Worm (Caenorhabditis elegans) whole organism, L2 larva: ENCODE data around the gene srbc-21.

Source experiments
- C34F6.9 ChIP-seq: fragments of 150-350 bp; optimal IDR thresholded peaks from 2 replicates; lab custom pipeline; 2014; ENCODE audit warnings: missing biosample characterization, missing genetic modification characterization
- F13H6.1 ChIP-seq: sonication (generic microtip); optimal IDR thresholded peaks from 2 replicates; lab custom pipeline; 2016; ENCODE audit warnings: missing genetic modification characterization, missing compliant biosample characterization
- R02D3.7 ChIP-seq: fragments of 150-350 bp; optimal IDR thresholded peaks from 2 replicates; lab custom pipeline; 2014; ENCODE audit warnings: missing biosample characterization, missing genetic modification characterization
- ZK546.5 ChIP-seq: sonication (generic microtip); optimal IDR thresholded peaks from 2 replicates; lab custom pipeline; 2017; ENCODE audit warnings: missing biosample characterization, missing genetic modification characterization
- aly-2 ChIP-seq: fragments of 150-350 bp; optimal IDR thresholded peaks from 2 replicates; lab custom pipeline; 2014; ENCODE audit warnings: missing biosample characterization, missing genetic modification characterization
- ama-1 ChIP-seq: fragments of 150-350 bp; optimal IDR thresholded peaks from 2 replicates; lab custom pipeline; 2018; ENCODE audit warnings: inconsistent platforms
- ceh-16 ChIP-seq: fragments of 150-350 bp; optimal IDR thresholded peaks from 2 replicates; lab custom pipeline; 2014; ENCODE audit warnings: missing biosample characterization, missing genetic modification characterization
- ceh-82 ChIP-seq: fragments of 150-350 bp; optimal IDR thresholded peaks from 2 replicates; lab custom pipeline; 2014; ENCODE audit warnings: missing biosample characterization, missing genetic modification characterization
- crh-2 ChIP-seq: sonication (generic microtip); optimal IDR thresholded peaks from 2 replicates; lab custom pipeline; 2017; ENCODE audit warnings: missing biosample characterization, missing genetic modification characterization
- dmd-4 ChIP-seq: sonication (generic microtip); optimal IDR thresholded peaks from 2 replicates; lab custom pipeline; 2017; ENCODE audit warnings: missing biosample characterization, missing genetic modification characterization
- egl-27 ChIP-seq: sonication (generic microtip); optimal IDR thresholded peaks from 3 replicates; lab custom pipeline; 2017; ENCODE audit warnings: missing biosample characterization, missing genetic modification reagents, missing genetic modification characterization
- elt-1 ChIP-seq: fragments of 150-350 bp; optimal IDR thresholded peaks from 2 replicates; lab custom pipeline; 2014; ENCODE audit warnings: missing biosample characterization, missing genetic modification characterization
- elt-3 ChIP-seq: sonication (generic microtip); optimal IDR thresholded peaks from 2 replicates; lab custom pipeline; 2017; ENCODE audit warnings: missing biosample characterization, missing genetic modification characterization
- fos-1 ChIP-seq: fragments of 150-350 bp; optimal IDR thresholded peaks from 2 replicates; lab custom pipeline; 2014; ENCODE audit warnings: missing biosample characterization, missing genetic modification characterization
- gmeb-1 ChIP-seq: fragments of 150-350 bp; optimal IDR thresholded peaks from 2 replicates; lab custom pipeline; 2014; ENCODE audit warnings: missing biosample characterization, missing genetic modification characterization
- lin-13 ChIP-seq: fragments of 150-350 bp; optimal IDR thresholded peaks from 2 replicates; lab custom pipeline; 2014; ENCODE audit warnings: missing biosample characterization, missing genetic modification reagents, missing genetic modification characterization
- lin-39 ChIP-seq: fragments of 150-350 bp; optimal IDR thresholded peaks from 2 replicates; lab custom pipeline; 2014; ENCODE audit warnings: missing biosample characterization, missing genetic modification reagents, missing genetic modification characterization
- mab-5 ChIP-seq: fragments of 150-350 bp; optimal IDR thresholded peaks from 2 replicates; lab custom pipeline; 2014; ENCODE audit warnings: missing biosample characterization, missing genetic modification characterization
- mbf-1 ChIP-seq: sonication (generic microtip); optimal IDR thresholded peaks from 2 replicates; lab custom pipeline; 2017; ENCODE audit warnings: missing biosample characterization, missing genetic modification characterization
- mdl-1 ChIP-seq, 2 experiments: fragments of 150-350 bp in 1 of 2; sonication (generic microtip) in 1 of 2; optimal IDR thresholded peaks; 2 replicates each; lab custom pipeline; 2017; ENCODE audit warnings: missing biosample characterization in 2 of 2, missing genetic modification characterization in 2 of 2
- nhr-10 ChIP-seq: sonication (generic microtip); optimal IDR thresholded peaks from 2 replicates; lab custom pipeline; 2017; ENCODE audit warnings: missing biosample characterization, missing genetic modification characterization
- nhr-129 ChIP-seq: fragments of 150-350 bp; optimal IDR thresholded peaks from 2 replicates; lab custom pipeline; 2014; ENCODE audit warnings: missing biosample characterization, missing genetic modification characterization
- nhr-23 ChIP-seq: fragments of 150-350 bp; optimal IDR thresholded peaks from 2 replicates; lab custom pipeline; 2014; ENCODE audit warnings: missing biosample characterization, missing genetic modification reagents, missing genetic modification characterization
- nhr-25 ChIP-seq: fragments of 150-350 bp; sonication (generic microtip); optimal IDR thresholded peaks from 3 replicates; lab custom pipeline; 2014; ENCODE audit warnings: missing biosample characterization, missing genetic modification characterization
- nhr-6 ChIP-seq: fragments of 150-350 bp; optimal IDR thresholded peaks from 2 replicates; lab custom pipeline; 2014; ENCODE audit warnings: missing biosample characterization, missing genetic modification characterization
- nhr-77 ChIP-seq: fragments of 150-350 bp; optimal IDR thresholded peaks from 2 replicates; lab custom pipeline; 2014; ENCODE audit warnings: missing biosample characterization, missing genetic modification characterization
- peb-1 ChIP-seq: fragments of 150-350 bp; optimal IDR thresholded peaks from 2 replicates; lab custom pipeline; 2014; ENCODE audit warnings: missing biosample characterization, missing genetic modification characterization
- sem-4 ChIP-seq: fragments of 150-350 bp; optimal IDR thresholded peaks from 2 replicates; lab custom pipeline; 2014; ENCODE audit warnings: missing biosample characterization, missing genetic modification reagents, missing genetic modification characterization
- skn-1 ChIP-seq: sonication (generic microtip); optimal IDR thresholded peaks from 2 replicates; lab custom pipeline; 2017; ENCODE audit warnings: missing biosample characterization, missing genetic modification characterization
- sma-3 ChIP-seq: sonication (generic microtip); optimal IDR thresholded peaks from 2 replicates; lab custom pipeline; 2016; ENCODE audit warnings: missing genetic modification reagents, missing genetic modification characterization, missing compliant biosample characterization
- sma-9 ChIP-seq, 2 experiments: fragments of 150-350 bp in 1 of 2; sonication (generic microtip) in 1 of 2; optimal IDR thresholded peaks; 2 replicates each; lab custom pipeline; 2014 to 2016; ENCODE audit warnings: missing genetic modification characterization in 2 of 2, mild to moderate bottlenecking in 1 of 2, missing biosample characterization in 1 of 2, missing compliant biosample characterization in 1 of 2, missing genetic modification reagents in 1 of 2, moderate library complexity in 1 of 2
- snpc-4 ChIP-seq: fragments of 150-350 bp; optimal IDR thresholded peaks from 2 replicates; lab custom pipeline; 2014; ENCODE audit warnings: missing biosample characterization, missing genetic modification characterization
- unc-39 ChIP-seq: fragments of 150-350 bp; optimal IDR thresholded peaks from 2 replicates; lab custom pipeline; 2014; ENCODE audit warnings: missing biosample characterization, missing genetic modification characterization
- unc-55 ChIP-seq: fragments of 150-350 bp; sonication (generic microtip); optimal IDR thresholded peaks from 3 replicates; lab custom pipeline; 2014; ENCODE audit warnings: missing biosample characterization, missing genetic modification reagents, missing genetic modification characterization
- unc-62 ChIP-seq: fragments of 150-350 bp; optimal IDR thresholded peaks from 2 replicates; lab custom pipeline; 2014; ENCODE audit warnings: missing biosample characterization, missing genetic modification reagents, missing genetic modification characterization
- ztf-1 ChIP-seq: fragments of 200-800 bp; sonication (Bioruptor generic); conservative IDR thresholded peaks from 2 replicates; pipeline ENCODE4 v1.3.6; 2022; ENCODE audit warnings: missing genetic modification characterization, missing compliant biosample characterization
- ztf-11 ChIP-seq: sonication (generic microtip); optimal IDR thresholded peaks from 2 replicates; lab custom pipeline; 2017; ENCODE audit warnings: missing biosample characterization, missing genetic modification characterization
- ztf-4 ChIP-seq: fragments of 150-350 bp; optimal IDR thresholded peaks from 2 replicates; lab custom pipeline; 2014; ENCODE audit warnings: missing biosample characterization, missing genetic modification characterization

The srbc-21 gene

DNA sequence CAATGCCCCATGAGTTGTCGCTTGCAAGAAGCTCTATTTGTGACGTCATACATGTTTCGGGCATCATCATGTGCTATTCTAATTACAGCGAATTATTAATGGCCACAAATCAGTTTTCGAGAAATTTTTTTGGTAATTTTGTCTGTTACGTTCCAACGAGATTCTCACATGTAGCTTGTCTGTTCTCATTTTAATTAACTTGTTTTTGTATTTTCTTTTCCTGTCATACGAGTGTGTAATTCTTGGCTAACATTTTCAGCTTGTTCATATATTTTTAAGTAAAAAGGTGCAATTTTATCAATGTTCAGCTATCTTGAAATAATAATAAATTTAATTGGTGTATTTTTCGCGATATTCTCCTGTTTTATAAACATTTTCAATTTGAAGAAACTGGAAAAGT, at the start of gene srbc-21:
Gene srbc-21, plus strand, starts transcription at position 301 of the 400 bp plus-strand sequence.
- TF ChIP-seq skn-1 (tag; lab: Kevin White, UChicago) = no peak
- TF ChIP-seq ZK546.5 (tag; lab: Kevin White, UChicago) = no peak
- TF ChIP-seq ztf-11 = no peak
- no peak for TF ChIP-seq R02D3.7 (tag; lab: Kevin White, UChicago)
- no peak for TF ChIP-seq unc-55 (GFP tag; lab: Kevin White, UChicago)
- TF ChIP-seq aly-2 (tag; lab: Kevin White, UChicago) = no peak
- TF ChIP-seq nhr-6 (tag; lab: Kevin White, UChicago) = no peak
- TF ChIP-seq nhr-10 (tag; lab: Kevin White, UChicago) = no peak
- TF ChIP-seq elt-3 (tag; lab: Kevin White, UChicago) = no peak
- no peak for TF ChIP-seq unc-39 (tag; lab: Kevin White, UChicago)
- no peak for TF ChIP-seq ztf-1 (GFP tag; lab: Robert Waterston, UW)
- no peak for TF ChIP-seq C34F6.9 (tag; lab: Kevin White, UChicago)
- TF ChIP-seq mab-5 (tag; lab: Kevin White, UChicago) = no peak
- no peak for TF ChIP-seq sma-9 (GFP tag; optimal IDR thresholded peaks at IDR 0.05; lab: Kevin White, UChicago)
- no peak for TF ChIP-seq sma-9 (tag; optimal IDR thresholded peaks at IDR 0.05; lab: Kevin White, UChicago)
- no peak for TF ChIP-seq unc-62 (GFP tag; lab: Kevin White, UChicago)
- no peak for TF ChIP-seq lin-39 (tag; lab: Kevin White, UChicago)
- TF ChIP-seq lin-13 (GFP tag; lab: Kevin White, UChicago) = no peak
- TF ChIP-seq nhr-25 (tag; lab: Kevin White, UChicago) = no peak

DNA sequence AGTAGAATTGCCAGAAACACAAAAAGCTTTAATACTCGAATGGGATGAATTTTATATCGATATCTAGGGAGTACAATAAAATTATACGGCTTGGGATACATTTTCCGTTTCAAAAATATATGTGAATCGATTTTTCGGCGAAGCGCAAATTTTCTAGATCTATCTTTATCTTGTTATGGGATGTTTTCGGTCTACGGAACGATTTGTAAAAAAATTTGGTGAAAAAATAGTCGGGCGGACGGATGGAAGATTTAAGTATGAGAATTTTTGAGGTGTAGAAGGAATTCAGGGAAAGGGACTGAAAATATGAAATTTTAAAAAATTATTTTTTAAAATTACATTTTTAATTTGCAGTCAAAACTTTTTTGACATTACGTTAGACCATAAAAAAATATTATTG, 49.4 kb upstream of the srbc-21 start, which contains the start of gene F22F7.4:
Gene F22F7.4, minus strand, starts transcription at position 101 of the 400 bp plus-strand sequence.
- no peak for TF ChIP-seq ceh-82 (tag; lab: Kevin White, UChicago)
- TF ChIP-seq nhr-23 (tag; lab: Kevin White, UChicago) = no peak
- no peak for TF ChIP-seq mbf-1 (tag; lab: Kevin White, UChicago)
- TF ChIP-seq, all 48 proteins: peak for 0

DNA sequence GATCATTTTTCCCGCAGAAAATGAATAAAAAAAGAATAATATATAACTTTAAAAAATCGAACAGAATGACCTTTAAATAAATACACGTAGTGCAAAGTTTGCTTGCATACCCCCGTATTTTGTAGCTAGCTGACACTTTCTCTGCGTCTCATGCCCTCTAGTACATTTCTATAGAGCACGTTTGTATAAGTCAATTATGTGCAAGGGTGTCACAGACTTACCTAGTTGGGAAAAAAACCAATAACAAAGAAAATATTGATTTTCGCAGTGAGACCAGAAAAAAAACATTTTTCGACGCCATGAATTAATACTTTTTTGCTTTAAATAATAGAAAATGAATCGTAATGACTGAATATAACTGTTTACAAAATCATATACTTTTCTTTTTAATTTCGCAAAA, 46.0 kb upstream of the srbc-21 start, which contains the start of gene ckb-4:
Gene ckb-4, minus strand, starts transcription at position 140 of the 400 bp plus-strand sequence.
- TF ChIP-seq mbf-1 (tag; lab: Kevin White, UChicago) (no peak), R02D3.7 (tag; lab: Kevin White, UChicago) (no peak), crh-2 (tag; lab: Kevin White, UChicago) (peak; percentile 29), fos-1 (tag; lab: Kevin White, UChicago) (peak; percentile 36), gmeb-1 (peak; percentile 4), nhr-6 (tag; lab: Kevin White, UChicago) (no peak), mdl-1 (tag; optimal IDR thresholded peaks at IDR 0.05; lab: Kevin White, UChicago) (no peak), dmd-4 (tag; lab: Kevin White, UChicago) (no peak), sma-9 (GFP tag; optimal IDR thresholded peaks at IDR 0.05; lab: Kevin White, UChicago) (peak; percentile 46), sma-9 (tag; optimal IDR thresholded peaks at IDR 0.05; lab: Kevin White, UChicago) (no peak), sma-3 (GFP tag; lab: Kevin White, UChicago) (no peak), elt-3 (tag; lab: Kevin White, UChicago) (no peak), C34F6.9 (tag; lab: Kevin White, UChicago) (peak; percentile 71), F13H6.1 (tag; lab: Kevin White, UChicago) (no peak), unc-55 (GFP tag; lab: Kevin White, UChicago) (peak; percentile 31), nhr-129 (peak; percentile 47), snpc-4 (tag; lab: Kevin White, UChicago) (no peak), ceh-82 (tag; lab: Kevin White, UChicago) (no peak)
- TF ChIP-seq, all 48 proteins: peak for 7

ce11 chrV:2110368-2110767, 45.0 kb upstream of the srbc-21 start, which contains the start of gene F22F7.3:
Gene F22F7.3, plus strand, starts transcription at chrV:2110668.
- TF ChIP-seq F13H6.1 (tag; lab: Kevin White, UChicago) = no peak
- no peak for TF ChIP-seq gmeb-1
- no peak for TF ChIP-seq R02D3.7 (tag; lab: Kevin White, UChicago)
- no peak for TF ChIP-seq crh-2 (tag; lab: Kevin White, UChicago)
- TF ChIP-seq mbf-1 (tag; lab: Kevin White, UChicago) = no peak
- no peak for TF ChIP-seq elt-1
- TF ChIP-seq unc-62 (GFP tag; lab: Kevin White, UChicago) = no peak
- TF ChIP-seq mdl-1 (tag; optimal IDR thresholded peaks at IDR 0.05; lab: Kevin White, UChicago) = no peak
- no peak for TF ChIP-seq ztf-4 (tag; lab: Kevin White, UChicago)
- no peak for TF ChIP-seq C34F6.9 (tag; lab: Kevin White, UChicago)
- TF ChIP-seq ceh-16 = no peak
- TF ChIP-seq peb-1 (tag; lab: Kevin White, UChicago) = no peak
- no peak for TF ChIP-seq sem-4 (tag; lab: Kevin White, UChicago)
- TF ChIP-seq dmd-4 (tag; lab: Kevin White, UChicago) = no peak
- no peak for TF ChIP-seq nhr-129
- no peak for TF ChIP-seq nhr-77 (tag; lab: Kevin White, UChicago)
- no peak for TF ChIP-seq lin-39 (tag; lab: Kevin White, UChicago)
- TF ChIP-seq ama-1 (lab: Kevin White, UChicago) = no peak
- TF ChIP-seq ceh-82 (tag; lab: Kevin White, UChicago) = no peak
- no peak for TF ChIP-seq egl-27 (tag; lab: Kevin White, UChicago)
- TF ChIP-seq, all 48 proteins: peak for 0
